Fruit fly (Drosophila melanogaster) whole organism: ENCODE results near the gene RpL34a.

Experiments
- CG8478 ChIP-seq: fragments of >200 bp; optimal IDR thresholded peaks from 2 replicates; lab custom pipeline; 2018; ENCODE audit warnings: inconsistent platforms
- Dll ChIP-seq: fragments of >200 bp; optimal IDR thresholded peaks from 2 replicates; lab custom pipeline; 2017
- EcR ChIP-seq, 2 experiments: fragments of >200 bp; optimal IDR thresholded peaks; 2 replicates each; lab custom pipeline; 2017; ENCODE audit warnings: missing biosample characterization in 2 of 2, missing genetic modification characterization in 2 of 2, missing genetic modification reagents in 2 of 2
- pan ChIP-seq: fragments of >200 bp; optimal IDR thresholded peaks from 2 replicates; lab custom pipeline; 2017
- psq ChIP-seq: fragments of >200 bp; optimal IDR thresholded peaks from 2 replicates; lab custom pipeline; 2017
- usp ChIP-seq: fragments of >200 bp; optimal IDR thresholded peaks from 2 replicates; lab custom pipeline; 2017; ENCODE audit warnings: missing biosample characterization, missing genetic modification characterization, mixed read lengths

The RpL34a gene

dm6 chr3R:26059195-26059594, at the start of gene RpL34a, which contains the start of gene Trmt61:
Gene RpL34a (minus strand): TSS chr3R:26059267.
Gene Trmt61 (plus strand): TSS chr3R:26059496.
- no peak for TF ChIP-seq usp
- no peak for TF ChIP-seq psq (lab: Kevin White, UChicago)
- TF ChIP-seq CG8478 (lab: Kevin White, UChicago) = no peak
- TF ChIP-seq EcR (GFP tag; optimal IDR thresholded peaks at IDR 0.05; lab: Kevin White, UChicago) = no peak
- TF ChIP-seq pan = no peak
- no peak for TF ChIP-seq Dll (lab: Kevin White, UChicago)

dm6 chr3R:26108424-26108823, 49.4 kb upstream of the RpL34a start:
- no peak for TF ChIP-seq Dll (lab: Kevin White, UChicago)
- no peak for TF ChIP-seq pan
- no peak for TF ChIP-seq EcR (GFP tag; optimal IDR thresholded peaks at IDR 0.05; lab: Kevin White, UChicago)
- no peak for TF ChIP-seq usp
- TF ChIP-seq CG8478 (lab: Kevin White, UChicago) = no peak
- TF ChIP-seq psq (lab: Kevin White, UChicago) = no peak

- TF ChIP-seq Dll (lab: Kevin White, UChicago) (no peak), EcR (GFP tag; optimal IDR thresholded peaks at IDR 0.05; lab: Kevin White, UChicago) (no peak), usp (no peak), CG8478 (lab: Kevin White, UChicago) (no peak), pan (no peak), psq (lab: Kevin White, UChicago) (no peak)
These were observed 47.6 kb upstream of the RpL34a start, which contains the start of gene Cipc for dm6 chr3R:26106595-26107152. Gene Cipc (plus strand): TSS chr3R:26106868.

dm6 chr3R:26105924-26106494, 46.9 kb upstream of the RpL34a start:
- no peak for TF ChIP-seq pan
- no peak for TF ChIP-seq CG8478 (lab: Kevin White, UChicago)
- TF ChIP-seq psq (lab: Kevin White, UChicago) = no peak
- TF ChIP-seq Dll (lab: Kevin White, UChicago) = no peak
- no peak for TF ChIP-seq EcR (GFP tag; optimal IDR thresholded peaks at IDR 0.05; lab: Kevin White, UChicago)
- TF ChIP-seq usp = no peak

- no peak for TF ChIP-seq pan
- no peak for TF ChIP-seq Dll (lab: Kevin White, UChicago)
- TF ChIP-seq CG8478 (lab: Kevin White, UChicago) = no peak
- TF ChIP-seq EcR (GFP tag; optimal IDR thresholded peaks at IDR 0.05; lab: Kevin White, UChicago) = no peak
- TF ChIP-seq usp = no peak
- TF ChIP-seq psq (lab: Kevin White, UChicago) = no peak
These were observed 46.3 kb upstream of the RpL34a start for dm6 chr3R:26105407-26105806.

- TF ChIP-seq EcR (GFP tag; optimal IDR thresholded peaks at IDR 0.05; lab: Kevin White, UChicago) (no peak), CG8478 (lab: Kevin White, UChicago) (no peak), psq (lab: Kevin White, UChicago) (no peak), pan (no peak), Dll (lab: Kevin White, UChicago) (no peak), usp (no peak)
These were observed 46.0 kb upstream of the RpL34a start for dm6 chr3R:26105141-26105403.

- TF ChIP-seq CG8478 (lab: Kevin White, UChicago) (no peak), usp (no peak), psq (lab: Kevin White, UChicago) (no peak), Dll (lab: Kevin White, UChicago) (no peak), pan (no peak), EcR (GFP tag; optimal IDR thresholded peaks at IDR 0.05; lab: Kevin White, UChicago) (no peak)
These were observed 45.5 kb upstream of the RpL34a start for dm6 chr3R:26104302-26105140.

- TF ChIP-seq EcR (GFP tag; optimal IDR thresholded peaks at IDR 0.05; lab: Kevin White, UChicago) (no peak), CG8478 (lab: Kevin White, UChicago) (peak; percentile 56), psq (lab: Kevin White, UChicago) (no peak), Dll (lab: Kevin White, UChicago) (no peak), usp (no peak)
These were observed 44.4 kb upstream of the RpL34a start for dm6 chr3R:26103440-26103839.

- TF ChIP-seq EcR (GFP tag; optimal IDR thresholded peaks at IDR 0.05; lab: Kevin White, UChicago) (no peak), CG8478 (lab: Kevin White, UChicago) (no peak), usp (no peak), pan (no peak), Dll (lab: Kevin White, UChicago) (no peak), psq (lab: Kevin White, UChicago) (no peak)
These were observed 40.2 kb upstream of the RpL34a start for dm6 chr3R:26099238-26099637.

dm6 chr3R:26098502-26099210, 39.6 kb upstream of the RpL34a start, which contains the start of gene dysf:
Gene dysf (minus strand): TSS chr3R:26098711.
- TF ChIP-seq Dll (lab: Kevin White, UChicago) (no peak), usp (no peak), psq (lab: Kevin White, UChicago) (no peak), pan (no peak), EcR (GFP tag; optimal IDR thresholded peaks at IDR 0.05; lab: Kevin White, UChicago) (no peak), CG8478 (lab: Kevin White, UChicago) (no peak)

dm6 chr3R:26096192-26096591, 37.1 kb upstream of the RpL34a start:
- TF ChIP-seq pan (no peak), CG8478 (lab: Kevin White, UChicago) (no peak), Dll (lab: Kevin White, UChicago) (no peak), psq (lab: Kevin White, UChicago) (no peak), EcR (GFP tag; optimal IDR thresholded peaks at IDR 0.05; lab: Kevin White, UChicago) (no peak), usp (no peak)
